Fruit fly (Drosophila melanogaster): ENCODE data around the gene CG12355.

DNA sequence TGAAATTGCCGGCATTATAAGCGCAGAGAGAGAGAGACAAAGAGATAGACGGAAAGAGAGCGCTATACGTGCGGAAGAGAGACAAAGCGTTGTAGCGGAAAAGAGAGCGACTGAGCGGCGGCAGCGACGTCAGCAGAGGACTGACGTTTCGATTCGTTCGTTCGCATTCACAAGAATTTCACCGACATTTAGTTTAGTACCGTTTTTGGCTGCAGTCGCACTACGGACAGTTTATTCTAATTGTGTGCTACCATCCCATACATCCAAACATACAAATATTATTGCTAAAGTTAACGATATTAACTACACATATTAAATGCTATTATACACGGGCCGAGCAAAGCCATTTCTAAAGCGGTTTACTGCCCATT, 39.9 kb upstream of the CG12355 start, which contains the start of gene CrebA:
- no peak for TF ChIP-seq lola (GFP tag; optimal IDR thresholded peaks at IDR 0.05)
- no peak for TF ChIP-seq Dfd (GFP tag; optimal IDR thresholded peaks at IDR 0.05)
- peak; percentile 83 to 89 for TF ChIP-seq dl (GFP tag; optimal IDR thresholded peaks at IDR 0.05; ENCODE audit: insufficient read depth in 1 of 2, partially characterized antibody in 2 of 2)
- TF ChIP-seq Myc (optimal IDR thresholded peaks at IDR 0.05) = no peak
- TF ChIP-seq h (GFP tag; optimal IDR thresholded peaks at IDR 0.05) = no peak
- TF ChIP-seq Abd-B (GFP tag; optimal IDR thresholded peaks at IDR 0.05) = no peak
- no peak for TF ChIP-seq brk (GFP tag; optimal IDR thresholded peaks at IDR 0.05)
- TF ChIP-seq Hr78 (GFP tag; optimal IDR thresholded peaks at IDR 0.05) = no peak

Data from whole organism, wandering third instar larva.